Fruit fly (Drosophila melanogaster) whole organism, prepupa: Measurements from ENCODE around the gene red.

Experiments
- CG15336 ChIP-seq: fragments of 200-800 bp; sonication (Bioruptor generic); IDR thresholded peaks from 2 replicates; pipeline ENCODE4 v1.3.6; 2022; ENCODE audit warnings: missing biosample characterization, missing genetic modification characterization
- CG32006 ChIP-seq: fragments of 200-800 bp; sonication (Bioruptor generic); optimal IDR thresholded peaks from 3 replicates; lab custom pipeline; 2017; ENCODE audit warnings: missing biosample characterization, mild to moderate bottlenecking, missing genetic modification characterization
- CG8119 ChIP-seq: fragments of 200-800 bp; sonication (Bioruptor generic); IDR thresholded peaks from 3 replicates; pipeline ENCODE4 v1.3.6; 2022; ENCODE audit warnings: missing biosample characterization, missing genetic modification characterization
- Ets21C ChIP-seq: fragments of 200-800 bp; sonication (Bioruptor generic); optimal IDR thresholded peaks from 3 replicates; lab custom pipeline; 2016; ENCODE audit warnings: missing biosample characterization, missing genetic modification characterization
- Hr38 ChIP-seq: sonication (Bioruptor generic); optimal IDR thresholded peaks from 2 replicates; lab custom pipeline; 2016; ENCODE audit warnings: missing biosample characterization, missing genetic modification characterization
- Hr39 ChIP-seq: fragments of 200-800 bp; sonication (Bioruptor generic); optimal IDR thresholded peaks from 2 replicates; lab custom pipeline; 2016; ENCODE audit warnings: missing biosample characterization, missing genetic modification characterization
- Sox102F ChIP-seq: fragments of 200-800 bp; sonication (Bioruptor generic); optimal IDR thresholded peaks from 2 replicates; lab custom pipeline; 2016; ENCODE audit warnings: missing biosample characterization, mild to moderate bottlenecking, missing genetic modification characterization
- dsx ChIP-seq: fragments of 200-800 bp; optimal IDR thresholded peaks from 3 replicates; lab custom pipeline; 2019; ENCODE audit warnings: missing biosample characterization, mild to moderate bottlenecking, missing genetic modification characterization, moderate library complexity; ENCODE audit not compliant: poor library complexity, severe bottlenecking
- esn ChIP-seq: fragments of 200-800 bp; sonication (Bioruptor generic); optimal IDR thresholded peaks from 2 replicates; lab custom pipeline; 2016; ENCODE audit warnings: missing biosample characterization, mild to moderate bottlenecking, missing genetic modification characterization, moderate library complexity
- fd59A ChIP-seq: fragments of 200-800 bp; sonication (Bioruptor generic); optimal IDR thresholded peaks from 2 replicates; lab custom pipeline; 2017; ENCODE audit warnings: missing biosample characterization, mild to moderate bottlenecking, missing genetic modification characterization, missing genetic modification reagents
- lz ChIP-seq: fragments of 200-800 bp; sonication (Bioruptor generic); optimal IDR thresholded peaks from 3 replicates; lab custom pipeline; 2016; ENCODE audit warnings: missing biosample characterization, missing genetic modification characterization
- salr ChIP-seq, 2 experiments: fragments of 200-800 bp; sonication (Bioruptor generic); optimal IDR thresholded peaks; 3 replicates each; lab custom pipeline; 2016 to 2018; ENCODE audit warnings: missing biosample characterization in 2 of 2, missing genetic modification characterization in 2 of 2, mild to moderate bottlenecking in 1 of 2
- ss ChIP-seq, 2 experiments: fragments of 200-800 bp; sonication (Bioruptor generic); optimal IDR thresholded peaks; 2 replicates in 1 of 2; 3 replicates in 1 of 2; lab custom pipeline; 2017 to 2018; ENCODE audit warnings: mild to moderate bottlenecking in 2 of 2, missing biosample characterization in 2 of 2, missing genetic modification characterization in 2 of 2, moderate library complexity in 1 of 2

DNA sequence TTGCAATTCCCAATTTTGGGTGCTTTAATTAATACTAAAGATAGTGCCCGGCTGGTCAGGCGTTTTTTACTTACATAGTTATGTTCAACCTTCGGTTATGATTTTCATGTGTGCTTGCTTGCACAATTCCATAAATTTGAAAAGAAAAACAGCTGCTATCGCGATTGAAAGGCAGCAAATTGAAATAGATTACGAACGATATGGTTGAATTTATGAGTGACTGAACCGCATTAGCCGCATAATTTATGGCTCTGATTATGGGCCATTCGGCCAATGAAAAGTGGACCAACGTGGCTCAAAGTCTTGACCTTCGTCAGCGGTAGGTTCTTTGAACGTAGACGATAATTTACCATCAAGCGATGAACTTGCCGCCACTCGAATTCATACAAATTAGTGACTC lies 7.3 kb downstream of the red start:
- TF ChIP-seq ss (GFP tag; optimal IDR thresholded peaks at IDR 0.05; lab: Kevin White, UChicago) (no peak), CG8119 (GFP tag; lab: Robert Waterston, UW) (no peak), esn (GFP tag; lab: Kevin White, UChicago) (no peak), lz (no peak), salr (GFP tag; optimal IDR thresholded peaks at IDR 0.05; lab: Kevin White, UChicago) (no peak), Hr39 (GFP tag; lab: Kevin White, UChicago) (no peak), fd59A (GFP tag; lab: Kevin White, UChicago) (no peak), Sox102F (GFP tag; lab: Kevin White, UChicago) (no peak), CG32006 (GFP tag; lab: Kevin White, UChicago) (no peak), Ets21C (GFP tag; lab: Kevin White, UChicago) (no peak), Hr38 (GFP tag; lab: Kevin White, UChicago) (no peak), dsx (GFP tag; lab: Kevin White, UChicago) (no peak), CG15336 (GFP tag; lab: Robert Waterston, UW) (no peak)
